Worm (Caenorhabditis elegans): ENCODE data around the gene Y39A1A.16.

Y39A1A.16 gene

ce11 chrIII:10730510-10730909, 51.4 kb downstream of the Y39A1A.16 start, which contains the start of gene tat-3:
Gene tat-3 (minus strand): TSS chrIII:10730705.
- no peak for TF ChIP-seq ham-2 (GFP tag; optimal IDR thresholded peaks at IDR 0.05)
- no peak for TF ChIP-seq mls-2 (tag; optimal IDR thresholded peaks at IDR 0.05)
- no peak for TF ChIP-seq lsy-2 (tag; optimal IDR thresholded peaks at IDR 0.05)

Data from whole organism, mixed stage, embryonic.